Worm (Caenorhabditis elegans): Measurements from ENCODE around the gene rfip-1.

DNA sequence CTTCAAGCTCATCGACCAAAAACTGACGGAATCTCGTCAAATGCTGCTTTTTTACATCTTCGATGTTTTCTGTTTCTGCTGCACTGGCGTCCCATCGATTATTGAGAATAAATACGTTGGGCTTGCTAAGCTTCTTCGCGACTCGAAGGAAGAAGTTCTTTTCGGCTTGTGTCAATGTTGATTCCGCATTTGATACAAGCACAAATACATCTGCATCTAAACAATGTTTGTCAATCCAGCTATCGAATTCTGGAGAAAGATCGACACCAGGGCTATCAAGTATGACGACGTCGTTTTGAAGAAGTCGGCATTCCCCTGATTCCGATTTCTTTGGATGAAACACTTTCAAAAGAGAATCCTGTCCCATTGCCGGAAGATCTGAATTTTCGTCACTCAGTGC, 49.2 kb upstream of the rfip-1 start:
- TF ChIP-seq nhr-12 (tag; optimal IDR thresholded peaks at IDR 0.05) (no peak), nhr-10 (tag; optimal IDR thresholded peaks at IDR 0.05) (no peak), mab-5 (tag; optimal IDR thresholded peaks at IDR 0.05) (no peak), lin-13 (GFP tag; optimal IDR thresholded peaks at IDR 0.05) (no peak), nhr-237 (tag; optimal IDR thresholded peaks at IDR 0.05) (no peak), lin-39 (tag; optimal IDR thresholded peaks at IDR 0.05) (no peak), skn-1 (tag; optimal IDR thresholded peaks at IDR 0.05) (no peak), elt-1 (tag; optimal IDR thresholded peaks at IDR 0.05) (no peak)
